Worm (Caenorhabditis elegans): ENCODE data around the gene srj-37.

srj-37 gene

ce11 chrV:610217-610616 is 28.2 kb upstream of the srj-37 start, which contains the start of gene nhr-90:
TSS of gene nhr-90 (plus strand) at chrV:610512.
- TF ChIP-seq ttx-3 (tag; optimal IDR thresholded peaks at IDR 0.05) (no peak), gmeb-2 (tag; optimal IDR thresholded peaks at IDR 0.05) (no peak), unc-3 (GFP tag; conservative IDR thresholded peaks at IDR 0.05) (no peak), unc-3 (tag; optimal IDR thresholded peaks at IDR 0.05) (no peak), C08G9.2 (tag; optimal IDR thresholded peaks at IDR 0.05) (no peak), ceh-22 (tag; optimal IDR thresholded peaks at IDR 0.05) (no peak), pag-3 (tag; optimal IDR thresholded peaks at IDR 0.05; ENCODE audit: borderline replicate concordance) (no peak), F13H6.1 (tag; optimal IDR thresholded peaks at IDR 0.05) (no peak), eyg-1 (tag; optimal IDR thresholded peaks at IDR 0.05) (no peak), pha-2 (tag; optimal IDR thresholded peaks at IDR 0.05) (no peak), C38D4.7 (GFP tag; optimal IDR thresholded peaks at IDR 0.05) (no peak), dve-1 (tag; optimal IDR thresholded peaks at IDR 0.05) (no peak)

- TF ChIP-seq unc-55 (GFP tag; optimal IDR thresholded peaks at IDR 0.05) (no peak), elt-2 (tag; optimal IDR thresholded peaks at IDR 0.05) (no peak), zip-5 (tag; optimal IDR thresholded peaks at IDR 0.05) (no peak), ceh-6 (GFP tag; optimal IDR thresholded peaks at IDR 0.05) (no peak), lim-6 (tag; optimal IDR thresholded peaks at IDR 0.05) (no peak), ets-4 (tag; optimal IDR thresholded peaks at IDR 0.05) (no peak), F13H6.1 (tag; optimal IDR thresholded peaks at IDR 0.05) (no peak), ceh-22 (tag; optimal IDR thresholded peaks at IDR 0.05) (no peak), ceh-30 (tag; optimal IDR thresholded peaks at IDR 0.05) (no peak), nfya-1 (tag; optimal IDR thresholded peaks at IDR 0.05) (no peak), pat-9 (tag; optimal IDR thresholded peaks at IDR 0.05) (no peak), pag-3 (tag; optimal IDR thresholded peaks at IDR 0.05; ENCODE audit: borderline replicate concordance) (no peak), syd-9 (tag; optimal IDR thresholded peaks at IDR 0.05) (no peak), ref-2 (tag; optimal IDR thresholded peaks at IDR 0.05) (no peak), ceh-45 (GFP tag; IDR thresholded peaks at IDR 0.05) (no peak)
These were observed 23.2 kb upstream of the srj-37 start, which contains the start of gene F48G7.13 for ce11 chrV:615275-615674. TSS of gene F48G7.13 (plus strand) at chrV:615575.

ce11 chrV:617917-618316 is 20.5 kb upstream of the srj-37 start:
- TF ChIP-seq eyg-1 (tag; optimal IDR thresholded peaks at IDR 0.05): no peak
- TF ChIP-seq lin-11 (tag; optimal IDR thresholded peaks at IDR 0.05): no peak
- TF ChIP-seq pha-4 (tag; optimal IDR thresholded peaks at IDR 0.05): no peak
- TF ChIP-seq ceh-45 (GFP tag; IDR thresholded peaks at IDR 0.05): no peak
- no peak for TF ChIP-seq ceh-14 (tag; optimal IDR thresholded peaks at IDR 0.05)
- no peak for TF ChIP-seq nfya-1 (tag; optimal IDR thresholded peaks at IDR 0.05)
- TF ChIP-seq hlh-15 (tag; optimal IDR thresholded peaks at IDR 0.05): no peak
- no peak for TF ChIP-seq elt-4 (tag; optimal IDR thresholded peaks at IDR 0.05)
- TF ChIP-seq ceh-18 (tag; optimal IDR thresholded peaks at IDR 0.05): no peak
- TF ChIP-seq che-1 (tag; optimal IDR thresholded peaks at IDR 0.05): no peak

- TF ChIP-seq lin-11 (tag; optimal IDR thresholded peaks at IDR 0.05): no peak
- TF ChIP-seq nhr-232 (tag; optimal IDR thresholded peaks at IDR 0.05): no peak
- no peak for TF ChIP-seq ceh-22 (tag; optimal IDR thresholded peaks at IDR 0.05)
- peak; percentile 14 for TF ChIP-seq ceh-18 (tag; optimal IDR thresholded peaks at IDR 0.05)
- no peak for TF ChIP-seq tbx-7 (tag; optimal IDR thresholded peaks at IDR 0.05)
- peak; percentile 83 for TF ChIP-seq unc-55 (GFP tag; optimal IDR thresholded peaks at IDR 0.05)
These were observed 19.4 kb upstream of the srj-37 start, which contains the start of gene F48G7.4 for ce11 chrV:619054-619453. TSS of gene F48G7.4 (plus strand) at chrV:619453.

ce11 chrV:620987-621386 is 17.4 kb upstream of the srj-37 start:
- no peak for TF ChIP-seq ceh-45 (GFP tag; IDR thresholded peaks at IDR 0.05)
- TF ChIP-seq ets-4 (tag; optimal IDR thresholded peaks at IDR 0.05): no peak
- TF ChIP-seq ceh-34 (tag; optimal IDR thresholded peaks at IDR 0.05): no peak

All from whole organism, late embryonic.